Worm (Caenorhabditis elegans): ENCODE measurements around the gene srlf-19.

Gene srlf-19

ce11 chrV:543169-543568 lies 37.9 kb downstream of the srlf-19 start, which contains the start of gene C14C6.3:
Gene C14C6.3, plus strand, starts transcription at chrV:543469.
- TF ChIP-seq nhr-85 (tag): no peak
- TF ChIP-seq zag-1 (tag; optimal IDR thresholded peaks at IDR 0.05): no peak
- no peak for TF ChIP-seq nhr-76 (tag; optimal IDR thresholded peaks at IDR 0.05)
- TF ChIP-seq unc-130 (tag; optimal IDR thresholded peaks at IDR 0.05): no peak
- no peak for TF ChIP-seq alr-1 (tag; optimal IDR thresholded peaks at IDR 0.05; ENCODE audit: borderline replicate concordance)
- no peak for TF ChIP-seq efl-3 (GFP tag; optimal IDR thresholded peaks at IDR 0.05)

ce11 chrV:547980-548379 lies 42.7 kb downstream of the srlf-19 start, which contains the start of gene C14C6.6:
Gene C14C6.6, minus strand, starts transcription at chrV:548080.
- TF ChIP-seq unc-62 (GFP tag; optimal IDR thresholded peaks at IDR 0.05): no peak
- no peak for TF ChIP-seq nhr-12 (tag; optimal IDR thresholded peaks at IDR 0.05)
- no peak for TF ChIP-seq blmp-1 (tag; optimal IDR thresholded peaks at IDR 0.05)
- no peak for TF ChIP-seq nhr-84 (tag; optimal IDR thresholded peaks at IDR 0.05)
- no peak for TF ChIP-seq egl-13 (tag; optimal IDR thresholded peaks at IDR 0.05)
- no peak for TF ChIP-seq nhr-28 (tag; optimal IDR thresholded peaks at IDR 0.05)

- TF ChIP-seq efl-3 (GFP tag; optimal IDR thresholded peaks at IDR 0.05): no peak
- no peak for TF ChIP-seq egl-13 (tag; optimal IDR thresholded peaks at IDR 0.05)
- no peak for TF ChIP-seq ceh-63 (GFP tag; optimal IDR thresholded peaks at IDR 0.05)
- no peak for TF ChIP-seq unc-86 (tag; optimal IDR thresholded peaks at IDR 0.05)
Measured at ce11 chrV:552406-552805, 47.1 kb downstream of the srlf-19 start.

ce11 chrV:553067-553466 lies 47.8 kb downstream of the srlf-19 start, which contains the start of gene C14C6.8:
Gene C14C6.8, minus strand, starts transcription at chrV:553167.
- TF ChIP-seq mdl-1 (tag; optimal IDR thresholded peaks at IDR 0.05) (no peak), sup-37 (GFP tag; optimal IDR thresholded peaks at IDR 0.05) (no peak), dpl-1 (GFP tag; optimal IDR thresholded peaks at IDR 0.05) (no peak), zag-1 (tag; optimal IDR thresholded peaks at IDR 0.05) (no peak), unc-98 (GFP tag; IDR thresholded peaks at IDR 0.05) (no peak), nhr-77 (tag; optimal IDR thresholded peaks at IDR 0.05) (no peak), efl-3 (GFP tag; optimal IDR thresholded peaks at IDR 0.05) (no peak), nhr-71 (tag; optimal IDR thresholded peaks at IDR 0.05) (no peak), lin-15B (tag; optimal IDR thresholded peaks at IDR 0.05) (no peak), unc-130 (tag; optimal IDR thresholded peaks at IDR 0.05) (no peak), ceh-63 (GFP tag; optimal IDR thresholded peaks at IDR 0.05) (no peak), pax-3 (tag; optimal IDR thresholded peaks at IDR 0.05) (no peak), C34B4.2 (tag; optimal IDR thresholded peaks at IDR 0.05) (no peak), jun-1 (tag; optimal IDR thresholded peaks at IDR 0.05) (no peak), pqm-1 (tag; optimal IDR thresholded peaks at IDR 0.05) (no peak), aha-1 (tag; optimal IDR thresholded peaks at IDR 0.05) (no peak), mep-1 (tag; optimal IDR thresholded peaks at IDR 0.05) (no peak), vab-15 (tag; optimal IDR thresholded peaks at IDR 0.05) (no peak), egl-13 (tag; optimal IDR thresholded peaks at IDR 0.05) (no peak), swsn-7 (tag; optimal IDR thresholded peaks at IDR 0.05) (no peak)

All from whole organism, L1 larva.